Worm (Caenorhabditis elegans) whole organism, young adult: ENCODE results near the gene pro-3.
"Not testable (repeated sequence)": the region's sequence is repeated elsewhere in the genome, so short reads cannot be mapped to it uniquely, and the experiment has no call there.

Experiments used
- Y67H2A.10 ChIP-seq: fragments of 200-800 bp; sonication (Bioruptor generic); conservative IDR thresholded peaks from 2 replicates; pipeline ENCODE4 v1.3.6; 2022; ENCODE audit warnings: missing genetic modification reagents, missing genetic modification characterization, missing compliant biosample characterization
- aptf-2 ChIP-seq: fragments of 200-800 bp; sonication (Bioruptor generic); conservative IDR thresholded peaks from 2 replicates; pipeline ENCODE4 v1.3.6; 2022; ENCODE audit warnings: missing genetic modification reagents, missing genetic modification characterization, missing compliant biosample characterization
- attf-6 ChIP-seq: fragments of 200-800 bp; sonication (Bioruptor generic); IDR thresholded peaks from 2 replicates; pipeline ENCODE4 v1.3.6; 2022; ENCODE audit warnings: missing genetic modification reagents, missing genetic modification characterization, missing compliant biosample characterization
- fkh-3 ChIP-seq: sonication (generic microtip); optimal IDR thresholded peaks from 2 replicates; lab custom pipeline; 2016; ENCODE audit warnings: mild to moderate bottlenecking, missing genetic modification characterization, missing compliant biosample characterization
- gei-17 ChIP-seq: fragments of 200-800 bp; sonication (Bioruptor generic); optimal IDR thresholded peaks from 2 replicates; lab custom pipeline; 2018; ENCODE audit warnings: mild to moderate bottlenecking, missing genetic modification characterization, missing compliant biosample characterization

ce11 chrV:19094572-19094971, 23.6 kb downstream of the pro-3 start:
- TF ChIP-seq attf-6 (GFP tag; lab: Robert Waterston, UW); aptf-2; gei-17 (GFP tag; lab: Kevin White, UChicago); fkh-3 (tag; lab: Kevin White, UChicago); Y67H2A.10 (GFP tag; lab: Robert Waterston, UW): not testable (repeated sequence)
